Fruit fly (Drosophila melanogaster) whole organism, embryonic: Measurements from ENCODE around the gene dnc.

ENCODE experiments used
- B-H1 ChIP-seq: fragments of 200-800 bp; sonication (Bioruptor generic); IDR thresholded peaks from 3 replicates; pipeline ENCODE4 v1.3.6; 2022; ENCODE audit warnings: missing biosample characterization, missing genetic modification characterization
- CG11398 ChIP-seq: fragments of 200-800 bp; sonication (Bioruptor generic); optimal IDR thresholded peaks from 2 replicates; lab custom pipeline; 2016; ENCODE audit warnings: missing biosample characterization, missing genetic modification characterization
- CG14965 ChIP-seq: fragments of 200-800 bp; sonication (Bioruptor generic); optimal IDR thresholded peaks from 2 replicates; lab custom pipeline; 2016; ENCODE audit warnings: missing biosample characterization, missing genetic modification characterization, borderline replicate concordance
- CG15601 ChIP-seq: fragments of 200-800 bp; sonication (Bioruptor generic); optimal IDR thresholded peaks from 3 replicates; lab custom pipeline; 2019; ENCODE audit warnings: missing biosample characterization, mild to moderate bottlenecking, missing genetic modification characterization, moderate library complexity
- CG17186 ChIP-seq: fragments of 200-800 bp; sonication (Bioruptor generic); optimal IDR thresholded peaks from 3 replicates; lab custom pipeline; 2017; ENCODE audit warnings: missing biosample characterization, missing genetic modification reagents, missing genetic modification characterization
- CG17361 ChIP-seq: fragments of 200-800 bp; sonication (Bioruptor generic); IDR thresholded peaks from 3 replicates; pipeline ENCODE4 v1.3.6; 2022; ENCODE audit warnings: missing biosample characterization, missing genetic modification characterization
- CG17802 ChIP-seq: fragments of 200-800 bp; sonication (Bioruptor generic); optimal IDR thresholded peaks from 2 replicates; lab custom pipeline; 2018; ENCODE audit warnings: missing biosample characterization, mild to moderate bottlenecking, missing genetic modification characterization, moderate library complexity
- CG17829 ChIP-seq: fragments of 200-800 bp; optimal IDR thresholded peaks from 2 replicates; lab custom pipeline; 2019; ENCODE audit warnings: missing biosample characterization, mild to moderate bottlenecking, missing genetic modification characterization, moderate library complexity
- CG1832 ChIP-seq: fragments of 200-800 bp; sonication (Bioruptor generic); optimal IDR thresholded peaks from 2 replicates; lab custom pipeline; 2017; ENCODE audit warnings: missing biosample characterization, mild to moderate bottlenecking, missing genetic modification characterization, inconsistent platforms
- CG2712 ChIP-seq: fragments of 200-800 bp; optimal IDR thresholded peaks from 3 replicates; lab custom pipeline; 2019; ENCODE audit warnings: missing biosample characterization, mild to moderate bottlenecking, missing genetic modification characterization, moderate library complexity
- CG31365 ChIP-seq: fragments of 200-800 bp; sonication (Bioruptor generic); optimal IDR thresholded peaks from 2 replicates; lab custom pipeline; 2018; ENCODE audit warnings: missing biosample characterization, mild to moderate bottlenecking, missing genetic modification characterization
- CG31388 ChIP-seq: fragments of 200-800 bp; sonication (Bioruptor generic); optimal IDR thresholded peaks from 2 replicates; lab custom pipeline; 2016; ENCODE audit warnings: missing biosample characterization, missing genetic modification characterization
- CG32772 ChIP-seq: fragments of 200-800 bp; sonication (Bioruptor generic); IDR thresholded peaks from 2 replicates; pipeline ENCODE4 v1.3.6; 2022; ENCODE audit warnings: missing biosample characterization, missing genetic modification characterization
- CG33557 ChIP-seq: fragments of 200-800 bp; sonication (Bioruptor generic); optimal IDR thresholded peaks from 2 replicates; lab custom pipeline; 2019; ENCODE audit warnings: missing biosample characterization, mild to moderate bottlenecking, missing genetic modification characterization, moderate library complexity
- CG3407 ChIP-seq: fragments of 200-800 bp; sonication (Bioruptor generic); optimal IDR thresholded peaks from 2 replicates; lab custom pipeline; 2018; ENCODE audit warnings: missing biosample characterization, mild to moderate bottlenecking, missing genetic modification characterization
- CG34422 ChIP-seq: fragments of 200-800 bp; sonication (Bioruptor generic); IDR thresholded peaks from 3 replicates; pipeline ENCODE4 v1.3.6; 2022; ENCODE audit warnings: missing biosample characterization, missing genetic modification characterization
- CG7556 ChIP-seq: fragments of 200-800 bp; sonication (Bioruptor generic); optimal IDR thresholded peaks from 2 replicates; lab custom pipeline; 2017; ENCODE audit warnings: missing biosample characterization, mild to moderate bottlenecking, missing genetic modification characterization
- CG8388 ChIP-seq: fragments of 200-800 bp; sonication (Bioruptor generic); optimal IDR thresholded peaks from 2 replicates; lab custom pipeline; 2019; ENCODE audit warnings: missing biosample characterization, mild to moderate bottlenecking, missing genetic modification characterization, moderate library complexity
- CG8924 ChIP-seq: fragments of 200-800 bp; optimal IDR thresholded peaks from 3 replicates; lab custom pipeline; 2019; ENCODE audit warnings: missing biosample characterization, mild to moderate bottlenecking, missing genetic modification characterization, moderate library complexity
- CG9727 ChIP-seq: fragments of 200-800 bp; sonication (Bioruptor generic); optimal IDR thresholded peaks from 3 replicates; lab custom pipeline; 2017; ENCODE audit warnings: missing biosample characterization, mild to moderate bottlenecking, missing genetic modification characterization
- CG9932 ChIP-seq: fragments of 200-800 bp; sonication (Bioruptor generic); IDR thresholded peaks from 2 replicates; pipeline ENCODE4 v1.3.6; 2022; ENCODE audit warnings: missing biosample characterization, missing genetic modification characterization
- Dp ChIP-seq: fragments of 200-800 bp; sonication (Bioruptor generic); optimal IDR thresholded peaks from 2 replicates; lab custom pipeline; 2018; ENCODE audit warnings: missing biosample characterization, mild to moderate bottlenecking, missing genetic modification characterization, moderate library complexity
- E2f2 ChIP-seq: fragments of 200-800 bp; sonication (Bioruptor generic); IDR thresholded peaks from 2 replicates; pipeline ENCODE4 v1.3.6; 2022; ENCODE audit warnings: missing biosample characterization, missing genetic modification characterization
- Ets97D ChIP-seq: fragments of 200-800 bp; sonication (Bioruptor generic); optimal IDR thresholded peaks from 3 replicates; lab custom pipeline; 2016; ENCODE audit warnings: missing biosample characterization, missing genetic modification characterization
- H2.0 ChIP-seq: fragments of 200-800 bp; sonication (Bioruptor generic); IDR thresholded peaks from 2 replicates; pipeline ENCODE4 v1.3.6; 2022; ENCODE audit warnings: missing biosample characterization, missing genetic modification characterization
- Hand ChIP-seq: fragments of 200-800 bp; sonication (Bioruptor generic); optimal IDR thresholded peaks from 2 replicates; lab custom pipeline; 2017; ENCODE audit warnings: mild to moderate bottlenecking, missing biosample characterization, missing genetic modification reagents, missing genetic modification characterization
- Hr39 ChIP-seq: fragments of >200 bp; optimal IDR thresholded peaks from 2 replicates; lab custom pipeline; 2017
- Hr78 ChIP-seq, 2 experiments: fragments of 200-800 bp in 1 of 2; fragments of >200 bp in 1 of 2; sonication (Bioruptor generic) in 1 of 2; optimal IDR thresholded peaks; 2 replicates each; lab custom pipeline; 2017 to 2019; ENCODE audit warnings: missing biosample characterization in 2 of 2, missing genetic modification characterization in 2 of 2, mild to moderate bottlenecking in 1 of 2, moderate library complexity in 1 of 2
- Lim3 ChIP-seq: fragments of 200-800 bp; sonication (Bioruptor generic); IDR thresholded peaks from 2 replicates; pipeline ENCODE4 v1.3.6; 2022; ENCODE audit warnings: missing biosample characterization, missing genetic modification characterization
- Mad ChIP-seq: fragments of 200-800 bp; sonication (Bioruptor generic); optimal IDR thresholded peaks from 2 replicates; lab custom pipeline; 2016; ENCODE audit warnings: missing biosample characterization, missing genetic modification characterization
- Neu2 ChIP-seq: fragments of 200-800 bp; sonication (Bioruptor generic); optimal IDR thresholded peaks from 3 replicates; lab custom pipeline; 2016; ENCODE audit warnings: missing biosample characterization, missing genetic modification characterization, borderline replicate concordance
- PHDP ChIP-seq: fragments of 200-800 bp; sonication (Bioruptor generic); optimal IDR thresholded peaks from 3 replicates; lab custom pipeline; 2018; ENCODE audit warnings: missing biosample characterization, mild to moderate bottlenecking, missing genetic modification characterization, moderate library complexity
- Pdp1 ChIP-seq, 2 experiments: fragments of 200-800 bp; sonication (Bioruptor generic); optimal IDR thresholded peaks; 3 replicates each; lab custom pipeline; 2016; ENCODE audit warnings: missing biosample characterization in 2 of 2, missing genetic modification characterization in 2 of 2, mild to moderate bottlenecking in 1 of 2, moderate library complexity in 1 of 2
- Rx ChIP-seq: fragments of 200-800 bp; sonication (Bioruptor generic); IDR thresholded peaks from 2 replicates; pipeline ENCODE4 v1.3.6; 2022; ENCODE audit warnings: missing biosample characterization, missing genetic modification characterization
- Xbp1 ChIP-seq: fragments of 200-800 bp; sonication (Bioruptor generic); optimal IDR thresholded peaks from 3 replicates; lab custom pipeline; 2016; ENCODE audit warnings: missing biosample characterization, mild to moderate bottlenecking, missing genetic modification characterization
- abd-A ChIP-seq: fragments of 200-800 bp; sonication (Bioruptor generic); optimal IDR thresholded peaks from 3 replicates; lab custom pipeline; 2019; ENCODE audit warnings: missing biosample characterization, mild to moderate bottlenecking, missing genetic modification characterization, moderate library complexity
- ac ChIP-seq: fragments of 200-800 bp; sonication (Bioruptor generic); optimal IDR thresholded peaks from 3 replicates; lab custom pipeline; 2017; ENCODE audit warnings: missing biosample characterization, mild to moderate bottlenecking, missing genetic modification characterization
- amos ChIP-seq: fragments of 200-800 bp; sonication (Bioruptor generic); IDR thresholded peaks from 2 replicates; pipeline ENCODE4 v1.3.6; 2022; ENCODE audit warnings: missing biosample characterization, missing genetic modification characterization; ENCODE audit not compliant: partially characterized antibody
- ap ChIP-seq: fragments of 200-800 bp; sonication (Bioruptor generic); IDR thresholded peaks from 2 replicates; pipeline ENCODE4 v1.3.6; 2022; ENCODE audit warnings: missing biosample characterization, missing genetic modification characterization
- bsh ChIP-seq, 2 experiments: fragments of 200-800 bp; sonication (Bioruptor generic); optimal IDR thresholded peaks; 2 replicates each; lab custom pipeline; 2017 to 2018; ENCODE audit warnings: mild to moderate bottlenecking in 2 of 2, missing biosample characterization in 2 of 2, missing genetic modification characterization in 2 of 2, moderate library complexity in 1 of 2
- dmrt99B ChIP-seq: fragments of 200-800 bp; sonication (Bioruptor generic); optimal IDR thresholded peaks from 2 replicates; lab custom pipeline; 2018; ENCODE audit warnings: missing biosample characterization, mild to moderate bottlenecking, missing genetic modification characterization, moderate library complexity
- fd64A ChIP-seq: fragments of 200-800 bp; sonication (Bioruptor generic); optimal IDR thresholded peaks from 3 replicates; lab custom pipeline; 2018; ENCODE audit warnings: missing biosample characterization, mild to moderate bottlenecking, missing genetic modification characterization
- gfzf ChIP-seq: fragments of 200-800 bp; sonication (Bioruptor generic); optimal IDR thresholded peaks from 2 replicates; lab custom pipeline; 2016; ENCODE audit warnings: missing biosample characterization, mild to moderate bottlenecking, missing genetic modification characterization, moderate library complexity
- hbn ChIP-seq: fragments of 200-800 bp; sonication (Bioruptor generic); IDR thresholded peaks from 2 replicates; pipeline ENCODE4 v1.3.6; 2022; ENCODE audit warnings: missing biosample characterization, missing genetic modification characterization; ENCODE audit not compliant: partially characterized antibody
- nau ChIP-seq: fragments of 200-800 bp; sonication (Bioruptor generic); optimal IDR thresholded peaks from 3 replicates; lab custom pipeline; 2017; ENCODE audit warnings: missing biosample characterization, mild to moderate bottlenecking, missing genetic modification characterization, missing genetic modification reagents
- oc ChIP-seq: fragments of 200-800 bp; sonication (Bioruptor generic); optimal IDR thresholded peaks from 2 replicates; lab custom pipeline; 2018; ENCODE audit warnings: missing biosample characterization, mild to moderate bottlenecking, missing genetic modification characterization, moderate library complexity
- pb ChIP-seq: fragments of 200-800 bp; sonication (Bioruptor generic); optimal IDR thresholded peaks from 3 replicates; lab custom pipeline; 2016; ENCODE audit warnings: missing biosample characterization, missing genetic modification characterization
- peb ChIP-seq: fragments of 200-800 bp; sonication (Bioruptor generic); IDR thresholded peaks from 2 replicates; pipeline ENCODE4 v1.3.6; 2022; ENCODE audit warnings: missing biosample characterization, missing genetic modification characterization
- slbo ChIP-seq: fragments of 200-800 bp; sonication (Bioruptor generic); IDR thresholded peaks from 2 replicates; pipeline ENCODE4 v1.3.6; 2022; ENCODE audit warnings: missing biosample characterization, missing genetic modification characterization
- ssp ChIP-seq: fragments of 200-800 bp; sonication (Bioruptor generic); IDR thresholded peaks from 2 replicates; pipeline ENCODE4 v1.3.6; 2022; ENCODE audit warnings: missing biosample characterization, missing genetic modification characterization

Gene dnc

DNA sequence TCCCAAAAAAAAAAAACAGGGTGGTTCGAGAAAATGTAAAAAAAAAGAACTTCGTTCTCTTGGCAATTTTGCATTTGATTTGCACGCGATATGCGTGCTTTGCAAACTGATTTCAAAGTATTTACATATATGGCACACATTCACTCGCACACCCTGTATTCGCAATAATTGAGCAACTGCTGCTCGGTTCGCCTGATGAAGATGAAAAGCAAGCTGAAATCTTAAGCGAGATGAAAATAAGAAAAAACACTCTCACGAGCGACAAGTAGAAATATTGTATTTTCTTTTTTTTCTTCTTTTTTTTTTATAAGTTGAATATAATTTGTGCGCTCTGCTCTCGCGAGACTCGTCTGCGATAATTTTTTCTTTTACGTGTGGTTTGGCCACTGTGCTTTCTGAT, 152.7 kb downstream of the dnc start (continued):
- TF ChIP-seq gfzf (GFP tag; lab: Kevin White, UChicago) (no peak), hbn (GFP tag; lab: Robert Waterston, UW) (no peak), CG33557 (GFP tag; lab: Kevin White, UChicago) (no peak), H2.0 (GFP tag; lab: Robert Waterston, UW) (peak; percentile 74), CG32772 (peak; percentile 57; the same call in 1 of the 2 replicates), amos (GFP tag; lab: Robert Waterston, UW) (no peak), Hr78 (GFP tag; optimal IDR thresholded peaks at IDR 0.05; lab: Kevin White, UChicago) (no peak), Hand (GFP tag; lab: Kevin White, UChicago) (peak; percentile 65), CG31388 (GFP tag; lab: Kevin White, UChicago) (no peak), pb (GFP tag; lab: Kevin White, UChicago) (peak; percentile 49), Pdp1 (GFP tag; optimal IDR thresholded peaks at IDR 0.05; lab: Kevin White, UChicago) (peak; percentile 61 to 63), CG17361 (peak; percentile 53; the same call in 2 of the 3 replicates), CG34422 (GFP tag; lab: Robert Waterston, UW) (peak; percentile 74), Hr39 (no peak), CG7556 (GFP tag; lab: Kevin White, UChicago) (peak; percentile 71), Mad (peak; percentile 52), nau (GFP tag; lab: Kevin White, UChicago) (peak; percentile 58), ac (GFP tag; lab: Kevin White, UChicago) (no peak), CG17829 (peak; percentile 55), abd-A (peak; percentile 0), ssp (peak; percentile 48), CG14965 (no peak), peb (GFP tag; lab: Robert Waterston, UW) (no peak; the same call in 1 of the 2 replicates), Ets97D (GFP tag; lab: Kevin White, UChicago) (peak; percentile 20), CG2712 (tag; lab: Kevin White, UChicago) (peak; percentile 58), Lim3 (no peak), Neu2 (GFP tag; lab: Kevin White, UChicago) (no peak), CG17186 (GFP tag; lab: Kevin White, UChicago) (no peak), oc (tag; lab: Kevin White, UChicago) (peak; percentile 28), CG9727 (GFP tag; lab: Kevin White, UChicago) (peak; percentile 60), CG17802 (tag; lab: Kevin White, UChicago) (no peak), CG8924 (tag; lab: Kevin White, UChicago) (no peak), CG1832 (no peak), fd64A (GFP tag; lab: Kevin White, UChicago) (peak; percentile 7), slbo (GFP tag; lab: Robert Waterston, UW) (peak; percentile 82), CG31365 (tag; lab: Kevin White, UChicago) (no peak), ap (GFP tag; lab: Robert Waterston, UW) (peak; percentile 48; the same call in 1 of the 2 replicates), CG11398 (GFP tag; lab: Kevin White, UChicago) (peak; percentile 50), dmrt99B (peak; percentile 78), CG8388 (GFP tag; lab: Kevin White, UChicago) (peak; percentile 53), Xbp1 (GFP tag; lab: Kevin White, UChicago) (peak; percentile 73), CG9932 (peak; percentile 87), bsh (GFP tag; optimal IDR thresholded peaks at IDR 0.05; lab: Kevin White, UChicago) (peak in 1 of 2 experiments; percentile 52), E2f2 (peak; percentile 57), Dp (GFP tag; lab: Kevin White, UChicago) (no peak), CG15601 (tag; lab: Kevin White, UChicago) (no peak), B-H1 (GFP tag; lab: Robert Waterston, UW) (peak; percentile 70), CG3407 (peak; percentile 56), PHDP (tag; lab: Kevin White, UChicago) (peak; percentile 84), Rx (GFP tag; lab: Robert Waterston, UW) (peak; percentile 57)
